Fruit fly (Drosophila melanogaster) whole organism, embryonic: ENCODE measurements around the gene CG32767.

Source experiments
- CG11504 ChIP-seq: fragments of 200-800 bp; sonication (Bioruptor generic); optimal IDR thresholded peaks from 3 replicates; lab custom pipeline; 2019; ENCODE audit warnings: missing biosample characterization, mild to moderate bottlenecking, missing genetic modification characterization, moderate library complexity
- CG12942 ChIP-seq: fragments of 200-800 bp; sonication (Bioruptor generic); optimal IDR thresholded peaks from 3 replicates; lab custom pipeline; 2016; ENCODE audit warnings: missing biosample characterization, missing genetic modification characterization
- CG16815 ChIP-seq: fragments of 200-800 bp; sonication (Bioruptor generic); optimal IDR thresholded peaks from 3 replicates; lab custom pipeline; 2017; ENCODE audit warnings: missing biosample characterization, mild to moderate bottlenecking, missing genetic modification characterization
- CG18599 ChIP-seq: fragments of 200-800 bp; sonication (Bioruptor generic); optimal IDR thresholded peaks from 3 replicates; lab custom pipeline; 2017; ENCODE audit warnings: missing biosample characterization, missing genetic modification characterization, mild to moderate bottlenecking, moderate library complexity, missing genetic modification reagents
- CG2120 ChIP-seq: fragments of 200-800 bp; sonication (Bioruptor generic); optimal IDR thresholded peaks from 3 replicates; lab custom pipeline; 2016; ENCODE audit warnings: missing biosample characterization, missing genetic modification characterization
- CG2678 ChIP-seq: fragments of 200-800 bp; sonication (Bioruptor generic); optimal IDR thresholded peaks from 3 replicates; lab custom pipeline; 2019; ENCODE audit warnings: missing biosample characterization, mild to moderate bottlenecking, missing genetic modification characterization, moderate library complexity
- CG33213 ChIP-seq: fragments of 200-800 bp; sonication (Bioruptor generic); optimal IDR thresholded peaks from 3 replicates; lab custom pipeline; 2016; ENCODE audit warnings: missing biosample characterization, missing genetic modification characterization
- CG4424 ChIP-seq: fragments of 200-800 bp; sonication (Bioruptor generic); optimal IDR thresholded peaks from 3 replicates; lab custom pipeline; 2016; ENCODE audit warnings: missing biosample characterization, missing genetic modification characterization
- CG6683 ChIP-seq: fragments of 200-800 bp; sonication (Bioruptor generic); optimal IDR thresholded peaks from 2 replicates; lab custom pipeline; 2017; ENCODE audit warnings: missing biosample characterization, mild to moderate bottlenecking, missing genetic modification characterization, missing genetic modification reagents
- CG6689 ChIP-seq: fragments of 200-800 bp; sonication (Bioruptor generic); IDR thresholded peaks from 2 replicates; pipeline ENCODE4 v1.3.6; 2022; ENCODE audit warnings: missing biosample characterization, missing genetic modification characterization
- CG7556 ChIP-seq: fragments of 200-800 bp; sonication (Bioruptor generic); optimal IDR thresholded peaks from 2 replicates; lab custom pipeline; 2017; ENCODE audit warnings: missing biosample characterization, mild to moderate bottlenecking, missing genetic modification characterization
- CHES-1-like ChIP-seq: fragments of 200-800 bp; sonication (Bioruptor generic); optimal IDR thresholded peaks from 2 replicates; lab custom pipeline; 2016; ENCODE audit warnings: missing biosample characterization, missing genetic modification characterization
- D ChIP-seq, 2 experiments: fragments of 200-800 bp in 1 of 2; fragments of >200 bp in 1 of 2; sonication (Bioruptor generic) in 1 of 2; optimal IDR thresholded peaks; 2 replicates in 1 of 2; 3 replicates in 1 of 2; lab custom pipeline; 2017; ENCODE audit warnings: mild to moderate bottlenecking in 1 of 2, missing biosample characterization in 1 of 2, missing genetic modification characterization in 1 of 2, missing genetic modification reagents in 1 of 2
- E2f2 ChIP-seq: fragments of 200-800 bp; sonication (Bioruptor generic); IDR thresholded peaks from 2 replicates; pipeline ENCODE4 v1.3.6; 2022; ENCODE audit warnings: missing biosample characterization, missing genetic modification characterization
- ERR ChIP-seq: fragments of 200-800 bp; sonication (Bioruptor generic); optimal IDR thresholded peaks from 2 replicates; lab custom pipeline; 2016; ENCODE audit warnings: missing biosample characterization, missing genetic modification characterization
- Elba2 ChIP-seq: fragments of 200-800 bp; sonication (Bioruptor generic); optimal IDR thresholded peaks from 3 replicates; lab custom pipeline; 2016; ENCODE audit warnings: missing biosample characterization, missing genetic modification characterization
- HHEX ChIP-seq: fragments of 200-800 bp; sonication (Bioruptor generic); optimal IDR thresholded peaks from 3 replicates; lab custom pipeline; 2017; ENCODE audit warnings: missing biosample characterization, mild to moderate bottlenecking, missing genetic modification characterization, missing genetic modification reagents
- Hmr ChIP-seq: fragments of 200-800 bp; sonication (Bioruptor generic); optimal IDR thresholded peaks from 3 replicates; lab custom pipeline; 2017; ENCODE audit warnings: mild to moderate bottlenecking, missing biosample characterization, missing genetic modification reagents, missing genetic modification characterization
- Hr51 ChIP-seq, 2 experiments: fragments of 200-800 bp; sonication (Bioruptor generic); optimal IDR thresholded peaks; 2 replicates in 1 of 2; 3 replicates in 1 of 2; lab custom pipeline; 2016 to 2018; ENCODE audit warnings: missing biosample characterization in 2 of 2, missing genetic modification characterization in 2 of 2, mild to moderate bottlenecking in 1 of 2, moderate library complexity in 1 of 2
- Lhr ChIP-seq: fragments of 200-800 bp; sonication (Bioruptor generic); optimal IDR thresholded peaks from 3 replicates; lab custom pipeline; 2017; ENCODE audit warnings: mild to moderate bottlenecking, missing biosample characterization, missing genetic modification reagents, missing genetic modification characterization
- Lim3 ChIP-seq: fragments of 200-800 bp; sonication (Bioruptor generic); IDR thresholded peaks from 2 replicates; pipeline ENCODE4 v1.3.6; 2022; ENCODE audit warnings: missing biosample characterization, missing genetic modification characterization
- Med ChIP-seq: fragments of 200-800 bp; sonication (Bioruptor generic); peaks from one replicate; lab custom pipeline; 2016; ENCODE audit warnings: missing biosample characterization, missing genetic modification characterization, mild to moderate bottlenecking, inconsistent platforms, moderate library complexity
- Myb ChIP-seq: fragments of 200-800 bp; sonication (Bioruptor generic); optimal IDR thresholded peaks from 2 replicates; lab custom pipeline; 2016; ENCODE audit warnings: missing biosample characterization, missing genetic modification characterization
- NC2α ChIP-seq: fragments of 200-800 bp; sonication (Bioruptor generic); optimal IDR thresholded peaks from 2 replicates; lab custom pipeline; 2016; ENCODE audit warnings: missing biosample characterization, missing genetic modification characterization
- Oli ChIP-seq: fragments of 200-800 bp; sonication (Bioruptor generic); optimal IDR thresholded peaks from 2 replicates; lab custom pipeline; 2018; ENCODE audit warnings: missing biosample characterization, mild to moderate bottlenecking, missing genetic modification characterization, moderate library complexity
- Ptx1 ChIP-seq: fragments of 200-800 bp; sonication (Bioruptor generic); IDR thresholded peaks from 2 replicates; pipeline ENCODE4 v1.3.6; 2022; ENCODE audit warnings: missing biosample characterization, missing genetic modification characterization
- Ravus ChIP-seq: fragments of 200-800 bp; sonication (Bioruptor generic); IDR thresholded peaks from 2 replicates; pipeline ENCODE4 v1.3.6; 2022; ENCODE audit warnings: missing biosample characterization, missing genetic modification characterization
- Xbp1 ChIP-seq: fragments of 200-800 bp; sonication (Bioruptor generic); optimal IDR thresholded peaks from 3 replicates; lab custom pipeline; 2016; ENCODE audit warnings: missing biosample characterization, mild to moderate bottlenecking, missing genetic modification characterization
- abd-A ChIP-seq: fragments of 200-800 bp; sonication (Bioruptor generic); optimal IDR thresholded peaks from 3 replicates; lab custom pipeline; 2019; ENCODE audit warnings: missing biosample characterization, mild to moderate bottlenecking, missing genetic modification characterization, moderate library complexity
- az2 ChIP-seq: fragments of 200-800 bp; sonication (Bioruptor generic); optimal IDR thresholded peaks from 3 replicates; lab custom pipeline; 2016; ENCODE audit warnings: missing biosample characterization, missing genetic modification characterization
- danr ChIP-seq: fragments of 200-800 bp; sonication (Bioruptor generic); IDR thresholded peaks from 2 replicates; pipeline ENCODE4 v1.3.6; 2022; ENCODE audit warnings: missing biosample characterization, missing genetic modification characterization
- dimm ChIP-seq: fragments of 200-800 bp; sonication (Bioruptor generic); IDR thresholded peaks from 2 replicates; pipeline ENCODE4 v1.3.6; 2022; ENCODE audit warnings: missing biosample characterization, missing genetic modification characterization
- dpn ChIP-seq, 2 experiments: fragments of 200-800 bp; sonication (Bioruptor generic); optimal IDR thresholded peaks; 3 replicates each; lab custom pipeline; 2016; ENCODE audit warnings: missing biosample characterization in 2 of 2, missing genetic modification characterization in 2 of 2
- en ChIP-seq: fragments of 200-800 bp; sonication (Bioruptor generic); optimal IDR thresholded peaks from 2 replicates; lab custom pipeline; 2016; ENCODE audit warnings: missing biosample characterization, missing genetic modification characterization
- eve ChIP-seq, 2 experiments: fragments of >200 bp; optimal IDR thresholded peaks; 2 replicates each; lab custom pipeline; 2017; ENCODE audit warnings: missing biosample characterization in 2 of 2, missing genetic modification characterization in 2 of 2
- ftz-f1 ChIP-seq: fragments of 200-800 bp; sonication (Bioruptor generic); optimal IDR thresholded peaks from 2 replicates; lab custom pipeline; 2016; ENCODE audit warnings: missing biosample characterization, missing genetic modification characterization
- fu2 ChIP-seq: fragments of 200-800 bp; sonication (Bioruptor generic); optimal IDR thresholded peaks from 2 replicates; lab custom pipeline; 2016; ENCODE audit warnings: missing biosample characterization, missing genetic modification characterization
- gem ChIP-seq: fragments of 200-800 bp; sonication (Bioruptor generic); optimal IDR thresholded peaks from 2 replicates; lab custom pipeline; 2019; ENCODE audit warnings: missing biosample characterization, mild to moderate bottlenecking, missing genetic modification characterization, moderate library complexity
- lab ChIP-seq: fragments of 200-800 bp; sonication (Bioruptor generic); optimal IDR thresholded peaks from 3 replicates; lab custom pipeline; 2017; ENCODE audit warnings: missing biosample characterization, missing genetic modification characterization, mild to moderate bottlenecking, moderate library complexity, missing genetic modification reagents
- lmd ChIP-seq: fragments of 200-800 bp; sonication (Bioruptor generic); IDR thresholded peaks from 2 replicates; pipeline ENCODE4 v1.3.6; 2022; ENCODE audit warnings: missing biosample characterization, missing genetic modification characterization
- mirr ChIP-seq: fragments of 200-800 bp; sonication (Bioruptor generic); optimal IDR thresholded peaks from 3 replicates; lab custom pipeline; 2018; ENCODE audit warnings: missing biosample characterization, mild to moderate bottlenecking, missing genetic modification characterization
- nau ChIP-seq: fragments of 200-800 bp; sonication (Bioruptor generic); optimal IDR thresholded peaks from 3 replicates; lab custom pipeline; 2017; ENCODE audit warnings: missing biosample characterization, mild to moderate bottlenecking, missing genetic modification characterization, missing genetic modification reagents
- ranshi ChIP-seq: fragments of 200-800 bp; sonication (Bioruptor generic); IDR thresholded peaks from 2 replicates; pipeline ENCODE4 v1.3.6; 2022; ENCODE audit warnings: missing biosample characterization, missing genetic modification characterization
- row ChIP-seq: fragments of 200-800 bp; sonication (Bioruptor generic); IDR thresholded peaks from 3 replicates; pipeline ENCODE4 v1.3.6; 2022; ENCODE audit warnings: missing biosample characterization, missing genetic modification characterization
- sens ChIP-seq: fragments of 200-800 bp; sonication (Bioruptor generic); peaks from one replicate; lab custom pipeline; 2016; ENCODE audit warnings: missing biosample characterization, missing genetic modification characterization
- so ChIP-seq: fragments of 200-800 bp; sonication (Bioruptor generic); IDR thresholded peaks from 3 replicates; pipeline ENCODE4 v1.3.6; 2022; ENCODE audit warnings: missing biosample characterization, missing genetic modification characterization
- sqz ChIP-seq: fragments of 200-800 bp; sonication (Bioruptor generic); optimal IDR thresholded peaks from 3 replicates; lab custom pipeline; 2018; ENCODE audit warnings: missing biosample characterization, mild to moderate bottlenecking, missing genetic modification characterization
- ssp ChIP-seq: fragments of 200-800 bp; sonication (Bioruptor generic); IDR thresholded peaks from 2 replicates; pipeline ENCODE4 v1.3.6; 2022; ENCODE audit warnings: missing biosample characterization, missing genetic modification characterization
- tgo ChIP-seq: fragments of 200-800 bp; sonication (Bioruptor generic); IDR thresholded peaks from 3 replicates; pipeline ENCODE4 v1.3.6; 2022; ENCODE audit warnings: missing biosample characterization, missing genetic modification characterization

Gene CG32767

dm6 chrX:5113091-5113490 lies 28.5 kb upstream of the CG32767 start (continued):
- TF ChIP-seq Med (peak; percentile 64), row (peak; percentile 33; the same call in 1 of the 3 replicates), lab (GFP tag; lab: Kevin White, UChicago) (peak; percentile 10), CG18599 (GFP tag; lab: Kevin White, UChicago) (peak; percentile 36), eve (GFP tag; optimal IDR thresholded peaks at IDR 0.05; lab: Kevin White, UChicago) (no peak), CG2678 (tag; lab: Kevin White, UChicago) (peak; percentile 18), Lim3 (GFP tag; lab: Robert Waterston, UW) (no peak), gem (tag; lab: Kevin White, UChicago) (peak; percentile 15), sens (GFP tag; lab: Kevin White, UChicago) (peak; percentile 54), CG7556 (GFP tag; lab: Kevin White, UChicago) (no peak)

- TF ChIP-seq tgo (GFP tag; lab: Robert Waterston, UW) (0 out of 3 replicates have a peak, but pooled peaks have one; percentile 24), Ravus (no peak), Oli (tag; lab: Kevin White, UChicago) (peak; percentile 51), CG12942 (GFP tag; lab: Kevin White, UChicago) (no peak), Hr51 (GFP tag; optimal IDR thresholded peaks at IDR 0.05; lab: Kevin White, UChicago) (peak in 1 of 2 experiments; percentile 60), Hmr (GFP tag; lab: Kevin White, UChicago) (peak; percentile 49), eve (GFP tag; optimal IDR thresholded peaks at IDR 0.05; lab: Kevin White, UChicago) (peak in 1 of 2 experiments; percentile 11), danr (GFP tag; lab: Robert Waterston, UW) (0 out of 2 replicates have a peak, but pooled peaks have one; percentile 14), CG6689 (GFP tag; lab: Robert Waterston, UW) (0 out of 2 replicates have a peak, but pooled peaks have one; percentile 35), dpn (GFP tag; optimal IDR thresholded peaks at IDR 0.05; lab: Kevin White, UChicago) (peak in 1 of 2 experiments; percentile 2), ranshi (0 out of 2 replicates have a peak, but pooled peaks have one; percentile 25), fu2 (GFP tag; lab: Kevin White, UChicago) (no peak), lmd (peak; percentile 28; the same call in 1 of the 2 replicates), D (optimal IDR thresholded peaks at IDR 0.05; lab: Kevin White, UChicago) (no peak), D (GFP tag; optimal IDR thresholded peaks at IDR 0.05; lab: Kevin White, UChicago) (no peak), az2 (GFP tag; lab: Kevin White, UChicago) (peak; percentile 4), CG4424 (GFP tag; lab: Kevin White, UChicago) (no peak), ftz-f1 (GFP tag; lab: Kevin White, UChicago) (no peak), Ptx1 (GFP tag; lab: Robert Waterston, UW) (peak; percentile 51; the same call in 1 of the 2 replicates), HHEX (GFP tag; lab: Kevin White, UChicago) (peak; percentile 21), CG2120 (GFP tag; lab: Kevin White, UChicago) (peak; percentile 42), Xbp1 (GFP tag; lab: Kevin White, UChicago) (peak; percentile 37), ERR (GFP tag; lab: Kevin White, UChicago) (no peak), Myb (GFP tag; lab: Kevin White, UChicago) (no peak), Elba2 (no peak), mirr (GFP tag; lab: Kevin White, UChicago) (no peak), sqz (GFP tag; lab: Kevin White, UChicago) (peak; percentile 55), CHES-1-like (GFP tag; lab: Kevin White, UChicago) (no peak), abd-A (peak; percentile 44), NC2α (no peak), CG33213 (GFP tag; lab: Kevin White, UChicago) (no peak), CG16815 (GFP tag; lab: Kevin White, UChicago) (no peak), CG11504 (tag; lab: Kevin White, UChicago) (peak; percentile 71), ssp (no peak), CG6683 (GFP tag; lab: Kevin White, UChicago) (no peak), nau (GFP tag; lab: Kevin White, UChicago) (no peak), dimm (no peak), Lhr (GFP tag; lab: Kevin White, UChicago) (no peak), E2f2 (peak; percentile 21; the same call in 1 of the 2 replicates), en (no peak), so (GFP tag; lab: Robert Waterston, UW) (no peak)
These were observed 11.1 kb upstream of the CG32767 start for dm6 chrX:5095620-5096019.
